Worm (Caenorhabditis elegans): ENCODE measurements around the gene nhr-40.

DNA sequence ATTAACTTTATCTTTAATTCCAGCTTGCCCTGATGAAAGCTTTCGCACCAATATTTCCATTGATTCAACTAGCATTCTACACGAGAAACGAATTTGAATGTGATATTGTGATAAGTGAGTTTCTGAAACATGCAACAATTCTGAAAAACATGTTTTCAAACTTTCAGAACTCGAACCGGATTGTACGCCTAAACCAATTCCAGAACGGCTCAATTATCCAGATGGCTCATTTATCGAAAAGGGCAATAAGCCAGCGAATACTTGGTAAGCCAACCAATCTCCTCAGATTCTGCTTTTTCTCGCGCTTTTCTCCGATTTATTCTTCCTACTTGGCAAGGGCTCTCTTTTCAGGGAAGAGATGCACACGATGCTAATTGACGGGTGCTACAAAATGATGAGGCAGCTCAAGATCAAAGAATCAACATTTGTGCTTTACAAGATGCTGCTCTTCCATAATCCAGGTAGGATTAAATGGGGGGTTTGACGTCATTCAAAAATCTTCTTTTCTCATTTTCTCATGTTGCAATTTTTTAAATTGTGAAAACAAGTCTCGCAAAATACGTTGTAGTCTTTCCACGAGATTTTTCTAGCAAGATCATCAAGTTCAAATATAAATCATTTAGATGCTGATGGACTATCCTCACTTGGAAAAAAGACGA, 10.7 kb downstream of the nhr-40 start:
- TF ChIP-seq nhr-11 (tag; optimal IDR thresholded peaks at IDR 0.05) (no peak), hlh-15 (tag; optimal IDR thresholded peaks at IDR 0.05) (no peak)

All from whole organism, late embryonic.